Worm (Caenorhabditis elegans): Measurements from ENCODE around the gene pgp-11.

The pgp-11 gene

DNA sequence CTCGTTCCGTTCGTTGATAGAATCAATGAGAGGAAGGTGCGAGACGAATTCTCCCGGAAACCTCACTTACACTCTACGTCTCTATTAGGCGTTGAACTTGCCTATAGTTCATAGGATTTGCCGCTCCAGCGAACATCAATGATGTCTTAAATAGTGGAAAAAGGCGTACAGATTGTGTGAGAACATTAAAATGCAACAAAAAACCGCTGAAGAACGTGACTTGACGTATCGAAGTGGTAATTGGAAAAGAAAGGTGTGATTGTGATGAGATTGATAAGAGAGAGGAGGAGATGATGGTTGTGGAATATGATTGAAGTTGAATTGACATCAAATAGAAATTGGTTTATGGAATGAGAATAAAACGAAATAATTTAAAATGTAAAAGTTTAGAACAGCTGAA lies 30.0 kb upstream of the pgp-11 start:
- no peak for TF ChIP-seq rnt-1 (tag; optimal IDR thresholded peaks at IDR 0.05)
- TF ChIP-seq ceh-9 (tag; optimal IDR thresholded peaks at IDR 0.05): no peak
- TF ChIP-seq tbx-7 (tag; optimal IDR thresholded peaks at IDR 0.05): no peak
- no peak for TF ChIP-seq hlh-8 (tag; optimal IDR thresholded peaks at IDR 0.05)
- TF ChIP-seq ceh-34 (tag; optimal IDR thresholded peaks at IDR 0.05): no peak

DNA sequence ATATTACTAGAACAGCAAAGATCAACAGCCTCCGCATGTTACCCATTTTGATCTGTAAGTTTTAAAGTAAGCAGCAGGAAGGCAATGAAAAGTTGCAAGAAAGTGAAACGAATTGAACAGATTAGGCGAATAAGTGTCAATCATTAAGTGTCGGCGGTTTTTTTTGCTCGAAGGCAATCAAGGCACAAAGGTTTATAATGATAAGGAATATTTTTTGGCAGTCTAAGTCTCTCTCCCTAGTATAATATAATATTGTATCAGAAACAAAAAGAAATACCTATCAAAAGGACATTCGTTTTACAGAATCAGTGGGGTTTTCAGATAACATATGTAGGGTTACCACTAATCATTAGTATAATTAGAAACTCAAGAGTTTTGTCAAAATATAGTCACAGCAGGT lies 28.6 kb upstream of the pgp-11 start, which contains the start of gene nrf-6:
Gene nrf-6 (minus strand): TSS at position 52 of the 400 bp plus-strand sequence.
- TF ChIP-seq lim-6 (tag; optimal IDR thresholded peaks at IDR 0.05) (no peak), nhr-11 (tag; optimal IDR thresholded peaks at IDR 0.05) (no peak), elt-2 (tag; optimal IDR thresholded peaks at IDR 0.05) (peak; percentile 80)

DNA sequence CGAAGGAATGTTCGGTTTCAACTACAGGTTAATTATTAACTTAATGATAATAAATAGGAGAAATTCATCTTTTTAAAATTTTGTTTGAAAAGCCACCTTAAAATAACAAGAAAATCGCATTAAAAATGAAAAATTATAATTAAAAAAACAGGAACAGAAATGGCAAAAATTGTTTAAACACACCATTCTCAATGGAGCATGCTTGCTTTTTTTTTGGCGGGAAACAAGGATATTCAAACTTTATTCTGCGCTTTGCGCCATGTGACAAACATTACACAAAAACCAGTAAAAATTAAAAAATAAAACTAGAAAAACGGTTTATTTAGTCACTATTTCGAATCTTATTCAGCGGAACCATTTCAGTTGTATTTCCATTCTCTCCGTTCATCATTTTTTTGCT lies 24.7 kb upstream of the pgp-11 start:
- no peak for TF ChIP-seq rnt-1 (tag; optimal IDR thresholded peaks at IDR 0.05)
- TF ChIP-seq F13H6.1 (tag; optimal IDR thresholded peaks at IDR 0.05): no peak
- no peak for TF ChIP-seq sox-4 (tag; optimal IDR thresholded peaks at IDR 0.05)
- no peak for TF ChIP-seq hlh-6 (tag; optimal IDR thresholded peaks at IDR 0.05)
- no peak for TF ChIP-seq elt-2 (tag; optimal IDR thresholded peaks at IDR 0.05)
- TF ChIP-seq eyg-1 (tag; optimal IDR thresholded peaks at IDR 0.05): no peak
- no peak for TF ChIP-seq ceh-22 (tag; optimal IDR thresholded peaks at IDR 0.05)
- TF ChIP-seq ceh-45 (GFP tag; IDR thresholded peaks at IDR 0.05): no peak
- no peak for TF ChIP-seq zip-5 (tag; optimal IDR thresholded peaks at IDR 0.05)
- no peak for TF ChIP-seq Y22D7AL.16 (tag; optimal IDR thresholded peaks at IDR 0.05)
- TF ChIP-seq sdc-2 (tag; optimal IDR thresholded peaks at IDR 0.05): no peak
- no peak for TF ChIP-seq unc-55 (GFP tag; optimal IDR thresholded peaks at IDR 0.05)
- TF ChIP-seq ceh-31 (tag; optimal IDR thresholded peaks at IDR 0.05): no peak
- no peak for TF ChIP-seq pha-4 (tag; optimal IDR thresholded peaks at IDR 0.05)
- no peak for TF ChIP-seq hlh-30 (tag; optimal IDR thresholded peaks at IDR 0.05; ENCODE audit: insufficient read depth)
- no peak for TF ChIP-seq fkh-10 (GFP tag; optimal IDR thresholded peaks at IDR 0.05)

DNA sequence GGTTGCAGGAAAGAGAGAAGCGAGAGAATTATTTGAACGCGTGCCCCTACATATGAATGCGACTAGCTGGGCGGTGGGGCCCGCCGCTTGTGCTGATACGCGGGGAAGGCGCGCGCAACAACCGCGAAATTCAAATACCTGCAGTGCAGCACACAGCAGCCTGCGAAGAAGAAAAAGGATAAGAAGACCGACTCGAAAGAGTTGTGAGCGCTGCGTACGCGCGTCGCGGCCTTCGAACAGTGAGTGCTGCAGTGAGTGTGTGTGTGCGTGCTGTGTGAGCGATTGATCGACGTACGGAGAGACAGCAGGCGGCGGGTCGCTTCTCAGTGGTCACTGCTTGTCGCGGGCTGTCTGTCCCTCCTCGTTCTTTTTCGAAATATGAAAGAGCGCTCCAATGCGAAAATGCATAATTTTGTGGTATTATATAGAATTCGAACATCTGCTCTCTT lies 24.2 kb upstream of the pgp-11 start:
- TF ChIP-seq ztf-16 (tag; optimal IDR thresholded peaks at IDR 0.05) (no peak), sox-4 (tag; optimal IDR thresholded peaks at IDR 0.05) (peak; percentile 40), unc-86 (tag; optimal IDR thresholded peaks at IDR 0.05) (peak; percentile 29), tbx-2 (tag; optimal IDR thresholded peaks at IDR 0.05) (peak; percentile 93), hlh-30 (tag; optimal IDR thresholded peaks at IDR 0.05; ENCODE audit: insufficient read depth) (peak; percentile 33), rnt-1 (tag; optimal IDR thresholded peaks at IDR 0.05) (peak; percentile 87), pag-3 (tag; optimal IDR thresholded peaks at IDR 0.05; ENCODE audit: borderline replicate concordance) (peak; percentile 32), pros-1 (tag; optimal IDR thresholded peaks at IDR 0.05) (peak; percentile 72), elt-4 (tag; optimal IDR thresholded peaks at IDR 0.05) (no peak), tbx-7 (tag; optimal IDR thresholded peaks at IDR 0.05) (no peak), C38D4.7 (GFP tag; optimal IDR thresholded peaks at IDR 0.05) (peak; percentile 6), eyg-1 (tag; optimal IDR thresholded peaks at IDR 0.05) (peak; percentile 39), ceh-18 (tag; optimal IDR thresholded peaks at IDR 0.05) (peak; percentile 90), T23F11.4 (GFP tag; optimal IDR thresholded peaks at IDR 0.05) (peak; percentile 71), hlh-13 (GFP tag; optimal IDR thresholded peaks at IDR 0.05) (no peak), pqm-1 (tag; optimal IDR thresholded peaks at IDR 0.05) (peak; percentile 36), ref-2 (tag; optimal IDR thresholded peaks at IDR 0.05) (peak; percentile 93), pat-9 (tag; optimal IDR thresholded peaks at IDR 0.05) (peak; percentile 54), hlh-6 (tag; optimal IDR thresholded peaks at IDR 0.05) (peak; percentile 74), C08G9.2 (tag; optimal IDR thresholded peaks at IDR 0.05) (peak; percentile 60), npax-4 (tag; optimal IDR thresholded peaks at IDR 0.05) (peak; percentile 14), ceh-14 (tag; optimal IDR thresholded peaks at IDR 0.05) (no peak), ets-4 (tag; optimal IDR thresholded peaks at IDR 0.05) (peak; percentile 66), ceh-19 (GFP tag; optimal IDR thresholded peaks at IDR 0.05) (peak; percentile 82), ceh-31 (tag; optimal IDR thresholded peaks at IDR 0.05) (peak; percentile 79), dmd-4 (tag; optimal IDR thresholded peaks at IDR 0.05; ENCODE audit: borderline replicate concordance) (no peak), Y22D7AL.16 (tag; optimal IDR thresholded peaks at IDR 0.05) (peak; percentile 34), fkh-10 (GFP tag; optimal IDR thresholded peaks at IDR 0.05) (no peak), ceh-34 (tag; optimal IDR thresholded peaks at IDR 0.05) (peak; percentile 94), nhr-11 (tag; optimal IDR thresholded peaks at IDR 0.05) (no peak), unc-3 (GFP tag; conservative IDR thresholded peaks at IDR 0.05) (no peak), unc-3 (tag; optimal IDR thresholded peaks at IDR 0.05) (no peak), nfya-1 (tag; optimal IDR thresholded peaks at IDR 0.05) (peak; percentile 90), hlh-8 (tag; optimal IDR thresholded peaks at IDR 0.05) (peak; percentile 46), ceh-9 (tag; optimal IDR thresholded peaks at IDR 0.05) (no peak), zip-5 (tag; optimal IDR thresholded peaks at IDR 0.05) (no peak), madf-2 (tag; optimal IDR thresholded peaks at IDR 0.05) (peak; percentile 59)
